Fruit fly (Drosophila melanogaster) whole organism, adult: ENCODE results near the gene Clbn.

ENCODE experiments used
- CG11617 ChIP-seq: fragments of 200-800 bp; sonication (Bioruptor generic); optimal IDR thresholded peaks from 2 replicates; lab custom pipeline; 2017; ENCODE audit warnings: mild to moderate bottlenecking, missing biosample characterization, missing genetic modification reagents, missing genetic modification characterization
- CG12768 ChIP-seq: fragments of 200-800 bp; sonication (Bioruptor generic); optimal IDR thresholded peaks from 2 replicates; lab custom pipeline; 2017; ENCODE audit warnings: missing biosample characterization, missing genetic modification characterization, mild to moderate bottlenecking, moderate library complexity, missing genetic modification reagents
- CG14711 ChIP-seq: fragments of 200-800 bp; sonication (Bioruptor generic); optimal IDR thresholded peaks from 2 replicates; lab custom pipeline; 2018; ENCODE audit warnings: missing biosample characterization, mild to moderate bottlenecking, missing genetic modification characterization, moderate library complexity
- CG1620 ChIP-seq: fragments of 200-800 bp; sonication (Bioruptor generic); optimal IDR thresholded peaks from 2 replicates; lab custom pipeline; 2016; ENCODE audit warnings: missing biosample characterization, missing genetic modification characterization
- CG33017 ChIP-seq: fragments of 200-800 bp; sonication (Bioruptor generic); optimal IDR thresholded peaks from 2 replicates; lab custom pipeline; 2018; ENCODE audit warnings: missing biosample characterization, mild to moderate bottlenecking, missing genetic modification characterization, moderate library complexity
- CG5204 ChIP-seq: fragments of 200-800 bp; sonication (Bioruptor generic); optimal IDR thresholded peaks from 2 replicates; lab custom pipeline; 2016; ENCODE audit warnings: missing biosample characterization, missing genetic modification characterization
- CG7045 ChIP-seq: fragments of 200-800 bp; sonication (Bioruptor generic); optimal IDR thresholded peaks from 2 replicates; lab custom pipeline; 2017; ENCODE audit warnings: missing biosample characterization, mild to moderate bottlenecking, missing genetic modification characterization
- CG7101 ChIP-seq: fragments of 200-800 bp; sonication (Bioruptor generic); optimal IDR thresholded peaks from 2 replicates; lab custom pipeline; 2018; ENCODE audit warnings: missing biosample characterization, mild to moderate bottlenecking, missing genetic modification characterization, moderate library complexity
- Clk ChIP-seq: fragments of 200-800 bp; sonication (Bioruptor generic); optimal IDR thresholded peaks from 2 replicates; lab custom pipeline; 2017; ENCODE audit warnings: missing biosample characterization, missing genetic modification characterization
- Crg-1 ChIP-seq: fragments of 200-800 bp; sonication (Bioruptor generic); optimal IDR thresholded peaks from 2 replicates; lab custom pipeline; 2016; ENCODE audit warnings: missing biosample characterization, missing genetic modification characterization
- Hr96 ChIP-seq: fragments of 200-800 bp; sonication (Bioruptor generic); optimal IDR thresholded peaks from 2 replicates; lab custom pipeline; 2016; ENCODE audit warnings: missing biosample characterization, missing genetic modification characterization
- Mnt ChIP-seq: fragments of 200-800 bp; sonication (Bioruptor generic); optimal IDR thresholded peaks from 2 replicates; lab custom pipeline; 2016; ENCODE audit warnings: missing biosample characterization, mild to moderate bottlenecking, missing genetic modification characterization
- bab1 ChIP-seq: fragments of 200-800 bp; sonication (Bioruptor generic); optimal IDR thresholded peaks from 3 replicates; lab custom pipeline; 2019; ENCODE audit warnings: missing biosample characterization, mild to moderate bottlenecking, missing genetic modification characterization, moderate library complexity
- cic ChIP-seq: fragments of 200-800 bp; sonication (Bioruptor generic); optimal IDR thresholded peaks from 2 replicates; lab custom pipeline; 2017; ENCODE audit warnings: missing biosample characterization, mild to moderate bottlenecking, missing genetic modification characterization, moderate library complexity
- cnc ChIP-seq, 2 experiments: fragments of >200 bp; optimal IDR thresholded peaks; 2 replicates each; lab custom pipeline; 2017
- kay ChIP-seq: fragments of 200-800 bp; sonication (Bioruptor generic); peaks from one replicate; lab custom pipeline; 2016; ENCODE audit warnings: missing biosample characterization, missing genetic modification characterization, borderline replicate concordance
- ovo ChIP-seq: fragments of 200-800 bp; sonication (Bioruptor generic); optimal IDR thresholded peaks from 2 replicates; lab custom pipeline; 2016; ENCODE audit warnings: missing biosample characterization, missing genetic modification characterization
- pad ChIP-seq: fragments of 200-800 bp; sonication (Bioruptor generic); optimal IDR thresholded peaks from 3 replicates; lab custom pipeline; 2017; ENCODE audit warnings: missing biosample characterization, missing genetic modification characterization, mild to moderate bottlenecking, moderate library complexity, missing genetic modification reagents
- tj ChIP-seq: fragments of 200-800 bp; sonication (Bioruptor generic); optimal IDR thresholded peaks from 3 replicates; lab custom pipeline; 2017; ENCODE audit warnings: missing biosample characterization, mild to moderate bottlenecking, missing genetic modification characterization, moderate library complexity
- toe ChIP-seq: fragments of 200-800 bp; sonication (Bioruptor generic); optimal IDR thresholded peaks from 2 replicates; lab custom pipeline; 2016; ENCODE audit warnings: missing biosample characterization, missing genetic modification characterization

The Clbn gene

DNA sequence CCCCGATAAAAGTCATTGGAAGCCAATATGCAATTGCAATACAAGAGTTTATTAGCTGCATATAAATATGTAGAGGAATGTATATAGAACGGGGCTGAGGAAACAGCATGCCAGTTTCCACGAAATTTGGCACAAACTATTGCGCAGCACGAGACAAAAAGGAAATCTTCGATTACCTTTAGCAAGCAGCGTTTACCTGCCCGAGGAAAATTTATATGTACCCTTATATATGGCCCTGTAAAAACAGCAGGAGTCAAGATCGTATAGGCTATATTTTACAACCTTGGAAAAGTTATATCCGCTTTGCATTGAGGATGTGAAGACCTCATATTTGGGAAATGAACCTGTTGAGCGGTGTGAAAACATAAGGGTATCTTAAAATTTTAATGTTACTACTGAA is 45.1 kb downstream of the Clbn start:
- TF ChIP-seq CG33017 (no peak), CG11617 (GFP tag; lab: Kevin White, UChicago) (no peak), cnc (optimal IDR thresholded peaks at IDR 0.05; lab: Kevin White, UChicago) (no peak), toe (no peak)

DNA sequence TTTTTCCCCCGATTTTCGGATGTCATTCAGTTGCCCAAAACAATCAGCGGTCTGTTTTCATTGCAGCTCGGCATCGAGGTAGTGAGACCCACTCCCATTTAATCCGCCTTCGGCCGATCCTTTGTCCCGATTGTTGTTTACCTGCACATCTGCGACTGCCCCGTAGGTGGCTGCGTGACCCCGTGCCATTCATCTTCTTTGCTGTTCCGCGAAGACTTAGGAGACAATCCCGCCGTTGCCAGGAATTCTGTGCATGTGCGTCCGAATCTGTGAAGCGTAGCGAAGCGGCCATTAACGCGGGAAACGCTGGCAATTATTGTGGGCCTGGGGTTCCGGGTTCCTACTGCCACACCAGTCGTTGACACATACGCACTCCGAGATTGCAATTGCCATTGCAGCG is 45.7 kb downstream of the Clbn start:
- TF ChIP-seq CG7045 (GFP tag; lab: Kevin White, UChicago) (no peak), CG11617 (GFP tag; lab: Kevin White, UChicago) (no peak), cic (GFP tag; lab: Kevin White, UChicago) (no peak), Clk (GFP tag; lab: Kevin White, UChicago) (no peak), CG1620 (GFP tag; lab: Kevin White, UChicago) (no peak), pad (GFP tag; lab: Kevin White, UChicago) (no peak), CG12768 (GFP tag; lab: Kevin White, UChicago) (no peak), Crg-1 (GFP tag; lab: Kevin White, UChicago) (no peak), toe (no peak), CG7101 (tag; lab: Kevin White, UChicago) (no peak), Mnt (GFP tag; lab: Kevin White, UChicago) (no peak), CG33017 (no peak), tj (GFP tag; lab: Kevin White, UChicago) (no peak), cnc (optimal IDR thresholded peaks at IDR 0.05; lab: Kevin White, UChicago) (no peak), bab1 (no peak), CG5204 (GFP tag; lab: Kevin White, UChicago) (no peak), Hr96 (no peak)

DNA sequence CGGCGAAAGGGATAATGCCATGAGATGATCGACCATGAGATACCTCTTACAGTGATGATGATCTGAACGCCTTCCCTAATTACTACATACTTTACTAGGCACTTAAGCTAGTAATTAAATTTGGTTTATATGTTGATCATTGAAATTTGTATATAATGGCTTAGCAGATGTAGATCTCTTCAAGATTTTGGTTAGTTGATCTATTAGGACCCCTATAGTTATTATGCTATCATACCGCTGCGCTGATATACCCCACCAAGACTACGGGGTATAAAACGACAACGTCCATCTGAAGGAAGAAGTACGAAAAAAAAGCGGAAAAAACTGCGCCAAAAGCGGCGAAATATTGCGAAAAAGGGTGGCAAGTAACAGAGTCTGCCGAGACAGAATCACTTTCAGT is 46.9 kb downstream of the Clbn start:
- TF ChIP-seq ovo (GFP tag; lab: Kevin White, UChicago) (no peak), Mnt (GFP tag; lab: Kevin White, UChicago) (no peak), cnc (optimal IDR thresholded peaks at IDR 0.05; lab: Kevin White, UChicago) (no peak), CG7101 (tag; lab: Kevin White, UChicago) (no peak), tj (GFP tag; lab: Kevin White, UChicago) (no peak), CG11617 (GFP tag; lab: Kevin White, UChicago) (no peak), CG12768 (GFP tag; lab: Kevin White, UChicago) (no peak), Crg-1 (GFP tag; lab: Kevin White, UChicago) (no peak), cic (GFP tag; lab: Kevin White, UChicago) (no peak), CG7045 (GFP tag; lab: Kevin White, UChicago) (no peak), Hr96 (no peak)

DNA sequence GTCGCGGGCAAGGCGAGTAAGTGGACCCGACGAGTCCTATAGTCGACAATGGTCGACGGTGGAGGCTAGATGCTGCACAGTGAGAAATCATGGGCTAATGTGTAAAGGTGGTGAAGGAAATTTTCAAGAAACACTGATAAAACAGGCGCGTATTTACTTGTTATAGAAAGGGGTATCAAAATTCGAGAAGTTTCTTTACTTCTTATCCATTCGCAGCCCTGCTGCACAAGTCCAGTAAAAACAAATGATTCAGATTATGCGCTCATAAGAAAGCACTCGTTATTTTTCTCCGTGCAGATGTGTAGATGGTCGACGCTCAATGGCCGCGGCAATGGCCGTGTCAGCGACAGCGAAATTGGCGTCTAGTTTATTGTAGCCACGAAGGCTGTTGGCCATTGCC is 49.2 kb downstream of the Clbn start:
- TF ChIP-seq CG33017, result no peak
- TF ChIP-seq kay (GFP tag; lab: Kevin White, UChicago), result no peak
- TF ChIP-seq Mnt (GFP tag; lab: Kevin White, UChicago), result no peak
- no peak for TF ChIP-seq Clk (GFP tag; lab: Kevin White, UChicago)
- no peak for TF ChIP-seq CG1620 (GFP tag; lab: Kevin White, UChicago)
- TF ChIP-seq CG12768 (GFP tag; lab: Kevin White, UChicago), result no peak
- no peak for TF ChIP-seq CG14711 (tag; lab: Kevin White, UChicago)
- no peak for TF ChIP-seq pad (GFP tag; lab: Kevin White, UChicago)
- no peak for TF ChIP-seq toe
- TF ChIP-seq CG11617 (GFP tag; lab: Kevin White, UChicago), result no peak

DNA sequence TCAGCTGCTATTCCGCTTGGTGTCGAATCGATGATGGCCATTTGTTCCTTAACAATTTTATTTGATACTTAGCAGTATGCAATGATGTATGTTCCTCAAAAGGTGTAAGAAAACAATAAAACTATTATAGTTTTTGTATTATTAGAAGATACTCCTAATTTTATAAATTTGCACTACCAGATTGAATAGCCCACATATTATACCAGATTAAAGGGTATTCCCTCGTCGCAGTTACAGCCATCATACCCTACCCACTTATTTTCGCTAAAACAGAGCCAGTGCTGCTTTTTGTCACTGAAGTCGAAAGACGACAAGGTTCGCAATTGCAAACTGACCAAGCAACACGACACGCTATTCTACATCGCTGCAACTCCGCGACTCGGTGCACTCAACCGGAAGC is 50.1 kb downstream of the Clbn start:
- TF ChIP-seq ovo (GFP tag; lab: Kevin White, UChicago) (no peak), CG14711 (tag; lab: Kevin White, UChicago) (no peak), CG5204 (GFP tag; lab: Kevin White, UChicago) (no peak), Clk (GFP tag; lab: Kevin White, UChicago) (no peak), Hr96 (no peak), kay (GFP tag; lab: Kevin White, UChicago) (no peak), tj (GFP tag; lab: Kevin White, UChicago) (no peak), CG7045 (GFP tag; lab: Kevin White, UChicago) (no peak), CG1620 (GFP tag; lab: Kevin White, UChicago) (no peak), CG7101 (tag; lab: Kevin White, UChicago) (no peak), cic (GFP tag; lab: Kevin White, UChicago) (no peak), pad (GFP tag; lab: Kevin White, UChicago) (no peak), CG33017 (no peak), toe (no peak)

DNA sequence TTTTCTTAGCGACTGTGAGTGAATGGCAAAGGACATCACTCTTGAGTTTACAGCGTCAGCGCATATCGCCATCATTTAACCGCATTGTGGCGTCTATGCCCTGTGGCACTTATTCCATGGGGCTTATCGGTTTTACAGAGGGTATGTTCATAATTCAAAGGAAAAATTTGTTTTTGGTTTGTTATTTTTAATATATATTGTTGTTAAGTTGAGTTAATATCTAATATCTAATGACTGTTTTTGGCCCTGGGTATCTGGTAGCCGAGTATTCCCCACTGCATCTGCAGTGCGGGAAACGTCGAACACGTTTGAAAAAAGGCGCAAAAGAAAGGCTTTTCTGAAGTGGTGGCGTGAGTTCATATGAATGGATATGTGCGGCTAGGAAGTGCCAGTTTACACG is 51.2 kb downstream of the Clbn start:
- TF ChIP-seq pad (GFP tag; lab: Kevin White, UChicago) (no peak), CG7101 (tag; lab: Kevin White, UChicago) (no peak), toe (no peak), CG5204 (GFP tag; lab: Kevin White, UChicago) (no peak), Hr96 (no peak), tj (GFP tag; lab: Kevin White, UChicago) (no peak), Clk (GFP tag; lab: Kevin White, UChicago) (no peak), CG12768 (GFP tag; lab: Kevin White, UChicago) (no peak), CG1620 (GFP tag; lab: Kevin White, UChicago) (no peak), cic (GFP tag; lab: Kevin White, UChicago) (no peak), CG7045 (GFP tag; lab: Kevin White, UChicago) (no peak), CG33017 (no peak), CG11617 (GFP tag; lab: Kevin White, UChicago) (no peak), CG14711 (tag; lab: Kevin White, UChicago) (no peak), cnc (optimal IDR thresholded peaks at IDR 0.05; lab: Kevin White, UChicago) (no peak), Mnt (GFP tag; lab: Kevin White, UChicago) (no peak)
